Worm (Caenorhabditis elegans) whole organism, late embryonic: ENCODE data around the gene T24H7.8.

ENCODE experiments used
- F13H6.1 ChIP-seq: sonication (generic microtip); optimal IDR thresholded peaks from 2 replicates; lab custom pipeline; 2016; ENCODE audit warnings: missing genetic modification characterization, missing compliant biosample characterization
- T23F11.4 ChIP-seq: fragments of 200-800 bp; sonication (Bioruptor generic); optimal IDR thresholded peaks from 2 replicates; lab custom pipeline; 2018; ENCODE audit warnings: mild to moderate bottlenecking, missing genetic modification characterization, missing compliant biosample characterization
- Y22D7AL.16 ChIP-seq: sonication (generic microtip); optimal IDR thresholded peaks from 2 replicates; lab custom pipeline; 2016; ENCODE audit warnings: missing genetic modification characterization, missing compliant biosample characterization
- ahr-1 ChIP-seq: sonication (generic microtip); optimal IDR thresholded peaks from 2 replicates; lab custom pipeline; 2016; ENCODE audit warnings: missing genetic modification characterization, missing compliant biosample characterization
- ama-1 ChIP-seq: fragments of 150-350 bp; optimal IDR thresholded peaks from 2 replicates; lab custom pipeline; 2014
- ceh-18 ChIP-seq: sonication (generic microtip); optimal IDR thresholded peaks from 2 replicates; lab custom pipeline; 2016; ENCODE audit warnings: missing genetic modification characterization, missing compliant biosample characterization
- ceh-34 ChIP-seq: sonication (generic microtip); optimal IDR thresholded peaks from 2 replicates; lab custom pipeline; 2016; ENCODE audit warnings: mild to moderate bottlenecking, missing genetic modification characterization, missing compliant biosample characterization
- ceh-45 ChIP-seq: fragments of 200-800 bp; sonication (Bioruptor generic); IDR thresholded peaks from 2 replicates; pipeline ENCODE4 v1.3.6; 2022; ENCODE audit warnings: missing genetic modification reagents, missing genetic modification characterization, missing compliant biosample characterization
- ceh-48 ChIP-seq: sonication (generic microtip); optimal IDR thresholded peaks from 2 replicates; lab custom pipeline; 2016; ENCODE audit warnings: missing genetic modification characterization, inconsistent platforms, missing compliant biosample characterization
- dmd-4 ChIP-seq: sonication (generic microtip); optimal IDR thresholded peaks from 2 replicates; lab custom pipeline; 2016; ENCODE audit warnings: borderline replicate concordance, missing genetic modification characterization, missing compliant biosample characterization
- dve-1 ChIP-seq: sonication (generic microtip); optimal IDR thresholded peaks from 2 replicates; lab custom pipeline; 2017; ENCODE audit warnings: antibody characterized with exemption, mild to moderate bottlenecking, missing genetic modification characterization, missing compliant biosample characterization
- elt-2 ChIP-seq: sonication (generic microtip); optimal IDR thresholded peaks from 2 replicates; lab custom pipeline; 2016; ENCODE audit warnings: missing genetic modification reagents, missing genetic modification characterization, missing compliant biosample characterization
- fkh-6 ChIP-seq: sonication (generic microtip); optimal IDR thresholded peaks from 2 replicates; lab custom pipeline; 2016; ENCODE audit warnings: missing genetic modification characterization, missing compliant biosample characterization
- hlh-6 ChIP-seq: sonication (generic microtip); optimal IDR thresholded peaks from 2 replicates; lab custom pipeline; 2016; ENCODE audit warnings: missing genotype, missing genetic modification characterization, missing compliant biosample characterization
- nfya-1 ChIP-seq: sonication (generic microtip); optimal IDR thresholded peaks from 2 replicates; lab custom pipeline; 2017; ENCODE audit warnings: missing genetic modification characterization, mild to moderate bottlenecking, missing compliant biosample characterization, antibody characterized with exemption, moderate library complexity
- nhr-11 ChIP-seq: fragments of 150-350 bp; optimal IDR thresholded peaks from 2 replicates; lab custom pipeline; 2014; ENCODE audit warnings: missing biosample characterization, missing genetic modification characterization
- nhr-232 ChIP-seq: sonication (generic microtip); optimal IDR thresholded peaks from 2 replicates; lab custom pipeline; 2016; ENCODE audit warnings: missing genetic modification characterization, missing compliant biosample characterization
- pag-3 ChIP-seq: sonication (generic microtip); optimal IDR thresholded peaks from 2 replicates; lab custom pipeline; 2016; ENCODE audit warnings: missing compliant biosample characterization, missing genetic modification characterization, borderline replicate concordance
- pat-9 ChIP-seq: fragments of 200-800 bp; sonication (Bioruptor generic); optimal IDR thresholded peaks from 2 replicates; lab custom pipeline; 2018; ENCODE audit warnings: mild to moderate bottlenecking, missing genetic modification characterization, moderate library complexity, missing compliant biosample characterization
- pax-1 ChIP-seq: fragments of 150-350 bp; optimal IDR thresholded peaks from 2 replicates; lab custom pipeline; 2014; ENCODE audit warnings: missing biosample characterization, missing genetic modification characterization
- pqm-1 ChIP-seq: sonication (generic microtip); optimal IDR thresholded peaks from 2 replicates; lab custom pipeline; 2016; ENCODE audit warnings: missing genetic modification characterization, missing compliant biosample characterization
- ref-2 ChIP-seq: sonication (generic microtip); optimal IDR thresholded peaks from 2 replicates; lab custom pipeline; 2016; ENCODE audit warnings: missing genetic modification characterization, missing compliant biosample characterization
- sox-2 ChIP-seq: fragments of 200-800 bp; sonication (Bioruptor generic); IDR thresholded peaks from 2 replicates; pipeline ENCODE4 v1.3.6; 2022; ENCODE audit warnings: missing genetic modification reagents, missing genetic modification characterization, missing compliant biosample characterization
- sox-4 ChIP-seq: sonication (generic microtip); optimal IDR thresholded peaks from 2 replicates; lab custom pipeline; 2017; ENCODE audit warnings: mild to moderate bottlenecking, missing genetic modification characterization, inconsistent platforms, missing compliant biosample characterization
- syd-9 ChIP-seq: sonication (generic microtip); optimal IDR thresholded peaks from 2 replicates; lab custom pipeline; 2016; ENCODE audit warnings: mild to moderate bottlenecking, missing genetic modification characterization, moderate library complexity, missing compliant biosample characterization
- tbx-2 ChIP-seq: sonication (generic microtip); optimal IDR thresholded peaks from 2 replicates; lab custom pipeline; 2016; ENCODE audit warnings: missing genetic modification characterization, missing compliant biosample characterization
- ttx-3 ChIP-seq: sonication (generic microtip); optimal IDR thresholded peaks from 2 replicates; lab custom pipeline; 2016; ENCODE audit warnings: missing genetic modification reagents, missing genetic modification characterization, missing compliant biosample characterization
- unc-3 ChIP-seq, 2 experiments: fragments of 200-800 bp in 1 of 2; sonication (Bioruptor generic) in 1 of 2; sonication (generic microtip) in 1 of 2; conservative IDR thresholded peaks in 1 of 2; optimal IDR thresholded peaks in 1 of 2; 2 replicates each; pipeline versions ENCODE4 v1.3.6 to Lab custom; 2016 to 2022; ENCODE audit warnings: missing compliant biosample characterization in 2 of 2, missing genetic modification characterization in 2 of 2, missing genetic modification reagents in 1 of 2
- unc-86 ChIP-seq: sonication (generic microtip); optimal IDR thresholded peaks from 2 replicates; lab custom pipeline; 2016; ENCODE audit warnings: missing genetic modification characterization, missing compliant biosample characterization
- zip-5 ChIP-seq: sonication (generic microtip); optimal IDR thresholded peaks from 2 replicates; lab custom pipeline; 2016; ENCODE audit warnings: missing genetic modification characterization, missing compliant biosample characterization
- ztf-16 ChIP-seq: sonication (generic microtip); optimal IDR thresholded peaks from 2 replicates; lab custom pipeline; 2017; ENCODE audit warnings: missing genetic modification characterization, missing compliant biosample characterization

T24H7.8 gene

ce11 chrII:6281002-6281401, 39.1 kb downstream of the T24H7.8 start, which contains the start of gene scly-1:
Gene scly-1 (minus strand): TSS chrII:6281102.
- TF ChIP-seq ref-2 (tag; lab: Kevin White, UChicago) (no peak), syd-9 (tag; lab: Kevin White, UChicago) (no peak), dmd-4 (tag; lab: Kevin White, UChicago) (no peak), elt-2 (tag; lab: Kevin White, UChicago) (no peak), unc-3 (GFP tag; conservative IDR thresholded peaks at IDR 0.05; lab: Robert Waterston, UW) (no peak), unc-3 (tag; optimal IDR thresholded peaks at IDR 0.05; lab: Kevin White, UChicago) (no peak), tbx-2 (tag; lab: Kevin White, UChicago) (no peak), sox-4 (no peak), ceh-48 (tag; lab: Kevin White, UChicago) (no peak), ttx-3 (no peak), ahr-1 (tag; lab: Kevin White, UChicago) (no peak), pqm-1 (no peak), pax-1 (tag; lab: Kevin White, UChicago) (no peak)

ce11 chrII:6281903-6282302, 40.0 kb downstream of the T24H7.8 start:
- TF ChIP-seq ama-1 (lab: Kevin White, UChicago) = no peak
- TF ChIP-seq ceh-48 (tag; lab: Kevin White, UChicago) = no peak
- TF ChIP-seq elt-2 (tag; lab: Kevin White, UChicago) = no peak
- no peak for TF ChIP-seq dve-1 (tag; lab: Kevin White, UChicago)
- TF ChIP-seq unc-3 (GFP tag; conservative IDR thresholded peaks at IDR 0.05; lab: Robert Waterston, UW) = no peak
- TF ChIP-seq unc-3 (tag; optimal IDR thresholded peaks at IDR 0.05; lab: Kevin White, UChicago) = no peak

- TF ChIP-seq nhr-232 (tag; lab: Kevin White, UChicago) (no peak), ama-1 (lab: Kevin White, UChicago) (no peak), nhr-11 (no peak), zip-5 (tag; lab: Kevin White, UChicago) (no peak), sox-2 (GFP tag; lab: Robert Waterston, UW) (no peak)
- TF ChIP-seq, all 69 proteins: peak for 0
These were observed 41.2 kb downstream of the T24H7.8 start, which contains the start of gene F13H8.1 for ce11 chrII:6283074-6283473. Gene F13H8.1 (plus strand): TSS chrII:6283384.

ce11 chrII:6286865-6287264, 45.0 kb downstream of the T24H7.8 start, which contains the start of gene F13H8.6:
Gene F13H8.6 (minus strand): TSS chrII:6286965.
- no peak for TF ChIP-seq hlh-6 (tag; lab: Kevin White, UChicago)
- TF ChIP-seq T23F11.4 = no peak
- TF ChIP-seq ceh-45 = no peak
- TF ChIP-seq unc-86 (tag; lab: Kevin White, UChicago) = no peak
- TF ChIP-seq pag-3 = no peak
- TF ChIP-seq F13H6.1 (tag; lab: Kevin White, UChicago) = no peak
- no peak for TF ChIP-seq nhr-232 (tag; lab: Kevin White, UChicago)
- no peak for TF ChIP-seq sox-2 (GFP tag; lab: Robert Waterston, UW)
- TF ChIP-seq ztf-16 (tag; lab: Kevin White, UChicago) = no peak

- TF ChIP-seq pax-1 (tag; lab: Kevin White, UChicago) (no peak), Y22D7AL.16 (tag; lab: Kevin White, UChicago) (no peak), ahr-1 (tag; lab: Kevin White, UChicago) (no peak), ceh-34 (tag; lab: Kevin White, UChicago) (no peak), ceh-48 (tag; lab: Kevin White, UChicago) (no peak), pat-9 (tag; lab: Kevin White, UChicago) (no peak), ceh-18 (tag; lab: Kevin White, UChicago) (no peak), nfya-1 (tag; lab: Kevin White, UChicago) (no peak), fkh-6 (tag; lab: Kevin White, UChicago) (no peak), hlh-6 (tag; lab: Kevin White, UChicago) (no peak), tbx-2 (tag; lab: Kevin White, UChicago) (no peak)
These were observed 46.2 kb downstream of the T24H7.8 start for ce11 chrII:6288104-6288503.
